Worm (Caenorhabditis elegans): ENCODE results near the gene H14A12.3.

- TF ChIP-seq unc-39 (tag; optimal IDR thresholded peaks at IDR 0.05) (no peak), lin-13 (tag; optimal IDR thresholded peaks at IDR 0.05) (no peak), elt-3 (tag; optimal IDR thresholded peaks at IDR 0.05) (no peak), nhr-76 (tag; optimal IDR thresholded peaks at IDR 0.05) (no peak), ces-1 (GFP tag; optimal IDR thresholded peaks at IDR 0.05) (no peak), unc-62 (GFP tag; optimal IDR thresholded peaks at IDR 0.05) (no peak), nhr-237 (tag; optimal IDR thresholded peaks at IDR 0.05) (no peak), snpc-4 (tag; optimal IDR thresholded peaks at IDR 0.05) (no peak), blmp-1 (tag; optimal IDR thresholded peaks at IDR 0.05) (no peak), mep-1 (tag; optimal IDR thresholded peaks at IDR 0.05) (no peak), pha-4 (tag; optimal IDR thresholded peaks at IDR 0.05) (no peak)
Observed at ce11 chrIII:7484765-7485164, 21.2 kb downstream of the H14A12.3 start.
